Fruit fly (Drosophila melanogaster) whole organism, prepupa: ENCODE measurements around the gene CG7728.
A peak's percentile ranks its signal among the peaks of the same experiment; 100 is the strongest.

ENCODE experiments used
- Blimp-1 ChIP-seq: fragments of 200-800 bp; sonication (Bioruptor generic); optimal IDR thresholded peaks from 3 replicates; lab custom pipeline; 2017; ENCODE audit warnings: missing biosample characterization, missing genetic modification characterization, mild to moderate bottlenecking, moderate library complexity, missing genetic modification reagents
- CG11294 ChIP-seq: fragments of 200-800 bp; sonication (Bioruptor generic); IDR thresholded peaks from 2 replicates; pipeline ENCODE4 v1.3.6; 2022; ENCODE audit warnings: missing biosample characterization, missing genetic modification characterization
- CG11762 ChIP-seq: fragments of 200-800 bp; sonication (Bioruptor generic); optimal IDR thresholded peaks from 3 replicates; lab custom pipeline; 2016; ENCODE audit warnings: missing biosample characterization, missing genetic modification characterization; ENCODE audit not compliant: insufficient read depth
- CG11902 ChIP-seq: fragments of 200-800 bp; sonication (Bioruptor generic); optimal IDR thresholded peaks from 3 replicates; lab custom pipeline; 2016; ENCODE audit warnings: missing biosample characterization, missing genetic modification characterization
- CG16779 ChIP-seq: fragments of 200-800 bp; sonication (Bioruptor generic); optimal IDR thresholded peaks from 3 replicates; lab custom pipeline; 2017; ENCODE audit warnings: missing biosample characterization, mild to moderate bottlenecking, missing genetic modification characterization
- CG3032 ChIP-seq: fragments of 200-800 bp; optimal IDR thresholded peaks from 2 replicates; lab custom pipeline; 2019; ENCODE audit warnings: missing biosample characterization, mild to moderate bottlenecking, missing genetic modification characterization, moderate library complexity
- CG31627 ChIP-seq: fragments of 200-800 bp; sonication (Bioruptor generic); optimal IDR thresholded peaks from 3 replicates; lab custom pipeline; 2016; ENCODE audit warnings: missing biosample characterization, missing genetic modification characterization
- CG32006 ChIP-seq: fragments of 200-800 bp; sonication (Bioruptor generic); optimal IDR thresholded peaks from 3 replicates; lab custom pipeline; 2017; ENCODE audit warnings: missing biosample characterization, mild to moderate bottlenecking, missing genetic modification characterization
- CG34406 ChIP-seq: fragments of 200-800 bp; sonication (Bioruptor generic); optimal IDR thresholded peaks from 3 replicates; lab custom pipeline; 2016; ENCODE audit warnings: missing biosample characterization, missing genetic modification characterization
- CG4318 ChIP-seq: fragments of 200-800 bp; sonication (Bioruptor generic); optimal IDR thresholded peaks from 3 replicates; lab custom pipeline; 2017; ENCODE audit warnings: missing biosample characterization, mild to moderate bottlenecking, missing genetic modification characterization
- CG6163 ChIP-seq: fragments of 200-800 bp; sonication (Bioruptor generic); IDR thresholded peaks from 3 replicates; pipeline ENCODE4 v1.3.6; 2022; ENCODE audit warnings: missing biosample characterization, missing genetic modification characterization
- CG6854 ChIP-seq: fragments of 200-800 bp; sonication (Bioruptor generic); optimal IDR thresholded peaks from 2 replicates; lab custom pipeline; 2017; ENCODE audit warnings: missing biosample characterization, mild to moderate bottlenecking, missing genetic modification characterization
- CG8632 ChIP-seq: fragments of 200-800 bp; sonication (Bioruptor generic); optimal IDR thresholded peaks from 3 replicates; lab custom pipeline; 2016; ENCODE audit warnings: missing biosample characterization, missing genetic modification characterization
- Eip75B ChIP-seq: fragments of 200-800 bp; sonication (Bioruptor generic); optimal IDR thresholded peaks from 3 replicates; lab custom pipeline; 2016; ENCODE audit warnings: missing biosample characterization, missing genetic modification characterization
- Eip78C ChIP-seq: fragments of 200-800 bp; sonication (Bioruptor generic); peaks from one replicate; lab custom pipeline; 2016; ENCODE audit warnings: missing biosample characterization, missing genetic modification characterization
- Eip93F ChIP-seq: fragments of 200-800 bp; sonication (Bioruptor generic); optimal IDR thresholded peaks from 2 replicates; lab custom pipeline; 2016; ENCODE audit warnings: missing biosample characterization, mild to moderate bottlenecking, missing genetic modification characterization
- Gug ChIP-seq: fragments of 200-800 bp; sonication (Bioruptor generic); IDR thresholded peaks from 2 replicates; pipeline ENCODE4 v1.3.6; 2022; ENCODE audit warnings: missing biosample characterization, missing genetic modification characterization
- Hr4 ChIP-seq: fragments of 200-800 bp; sonication (Bioruptor generic); optimal IDR thresholded peaks from 3 replicates; lab custom pipeline; 2016; ENCODE audit warnings: missing biosample characterization, missing genetic modification characterization
- Lpt ChIP-seq: fragments of 200-800 bp; sonication (Bioruptor generic); optimal IDR thresholded peaks from 3 replicates; lab custom pipeline; 2016; ENCODE audit warnings: missing biosample characterization, missing genetic modification characterization
- OdsH ChIP-seq: fragments of 200-800 bp; sonication (Bioruptor generic); optimal IDR thresholded peaks from 3 replicates; lab custom pipeline; 2016; ENCODE audit warnings: missing biosample characterization, missing genetic modification characterization
- Sox102F ChIP-seq: fragments of 200-800 bp; sonication (Bioruptor generic); optimal IDR thresholded peaks from 2 replicates; lab custom pipeline; 2016; ENCODE audit warnings: missing biosample characterization, mild to moderate bottlenecking, missing genetic modification characterization
- Sox14 ChIP-seq: fragments of 200-800 bp; sonication (Bioruptor generic); optimal IDR thresholded peaks from 3 replicates; lab custom pipeline; 2016; ENCODE audit warnings: missing biosample characterization, missing genetic modification characterization
- dac ChIP-seq: fragments of 200-800 bp; sonication (Bioruptor generic); optimal IDR thresholded peaks from 2 replicates; lab custom pipeline; 2017; ENCODE audit warnings: missing biosample characterization, mild to moderate bottlenecking, missing genetic modification characterization
- eg ChIP-seq: fragments of 200-800 bp; sonication (Bioruptor generic); IDR thresholded peaks from 3 replicates; pipeline ENCODE4 v1.3.6; 2022; ENCODE audit warnings: missing biosample characterization, missing genetic modification characterization
- esn ChIP-seq: fragments of 200-800 bp; sonication (Bioruptor generic); optimal IDR thresholded peaks from 2 replicates; lab custom pipeline; 2016; ENCODE audit warnings: missing biosample characterization, mild to moderate bottlenecking, missing genetic modification characterization, moderate library complexity
- fd59A ChIP-seq: fragments of 200-800 bp; sonication (Bioruptor generic); optimal IDR thresholded peaks from 2 replicates; lab custom pipeline; 2017; ENCODE audit warnings: missing biosample characterization, mild to moderate bottlenecking, missing genetic modification characterization, missing genetic modification reagents
- fkh ChIP-seq: fragments of 200-800 bp; sonication (Bioruptor generic); optimal IDR thresholded peaks from 3 replicates; lab custom pipeline; 2017; ENCODE audit warnings: missing biosample characterization, mild to moderate bottlenecking, missing genetic modification characterization, moderate library complexity
- lz ChIP-seq: fragments of 200-800 bp; sonication (Bioruptor generic); optimal IDR thresholded peaks from 3 replicates; lab custom pipeline; 2016; ENCODE audit warnings: missing biosample characterization, missing genetic modification characterization
- net ChIP-seq: fragments of 200-800 bp; sonication (Bioruptor generic); optimal IDR thresholded peaks from 3 replicates; lab custom pipeline; 2016; ENCODE audit warnings: missing biosample characterization, missing genetic modification characterization
- pdm3 ChIP-seq: fragments of 200-800 bp; sonication (Bioruptor generic); optimal IDR thresholded peaks from 3 replicates; lab custom pipeline; 2016; ENCODE audit warnings: missing biosample characterization, missing genetic modification characterization
- topi ChIP-seq: fragments of 200-800 bp; sonication (Bioruptor generic); optimal IDR thresholded peaks from 3 replicates; lab custom pipeline; 2016; ENCODE audit warnings: missing biosample characterization, missing genetic modification characterization

The CG7728 gene

dm6 chr3L:17022756-17023155, 6.4 kb downstream of the CG7728 start, which contains the start of gene CG6652:
Gene CG6652 (minus strand): TSS chr3L:17022856.
- TF ChIP-seq Eip93F (GFP tag; lab: Kevin White, UChicago) (no peak), Eip75B (GFP tag; lab: Kevin White, UChicago) (no peak), Lpt (GFP tag; lab: Kevin White, UChicago) (no peak)

- no peak for TF ChIP-seq Lpt (GFP tag; lab: Kevin White, UChicago)
- no peak for TF ChIP-seq CG32006 (GFP tag; lab: Kevin White, UChicago)
- no peak for TF ChIP-seq eg
Observed at dm6 chr3L:17023641-17024040, 7.3 kb downstream of the CG7728 start, which contains the start of gene a10. Gene a10 (minus strand): TSS chr3L:17023741.

- no peak for TF ChIP-seq CG11762
- no peak for TF ChIP-seq Eip93F (GFP tag; lab: Kevin White, UChicago)
- TF ChIP-seq topi (GFP tag; lab: Kevin White, UChicago), result no peak
- no peak for TF ChIP-seq CG4318
- no peak for TF ChIP-seq dac (GFP tag; lab: Kevin White, UChicago)
- TF ChIP-seq Eip78C (GFP tag; lab: Kevin White, UChicago), result no peak
- TF ChIP-seq OdsH, result no peak
- TF ChIP-seq fd59A (GFP tag; lab: Kevin White, UChicago), result no peak
Observed at dm6 chr3L:17024095-17024639, 7.8 kb downstream of the CG7728 start, which contains the start of gene Fit2. Gene Fit2 (plus strand): TSS chr3L:17024328.

- TF ChIP-seq CG11902 (no peak), Blimp-1 (GFP tag; lab: Kevin White, UChicago) (no peak), CG31627 (GFP tag; lab: Kevin White, UChicago) (no peak), pdm3 (no peak), topi (GFP tag; lab: Kevin White, UChicago) (no peak), Hr4 (GFP tag; lab: Kevin White, UChicago) (no peak), CG34406 (GFP tag; lab: Kevin White, UChicago) (no peak), eg (no peak), lz (GFP tag; lab: Kevin White, UChicago) (no peak), Sox14 (no peak), Eip93F (GFP tag; lab: Kevin White, UChicago) (no peak), net (GFP tag; lab: Kevin White, UChicago) (no peak), Sox102F (no peak), Gug (GFP tag; lab: Robert Waterston, UW) (no peak), CG6854 (GFP tag; lab: Kevin White, UChicago) (no peak), CG32006 (GFP tag; lab: Kevin White, UChicago) (no peak), CG3032 (tag; lab: Kevin White, UChicago) (no peak), CG16779 (tag; lab: Kevin White, UChicago) (no peak)
Observed at dm6 chr3L:17027310-17027709, 11.0 kb downstream of the CG7728 start, which contains the start of gene CG7730. Gene CG7730 (plus strand): TSS chr3L:17027515.

dm6 chr3L:17031971-17032370, 15.6 kb downstream of the CG7728 start, which contains the start of gene Ilp8:
Gene Ilp8 (minus strand): TSS chr3L:17032080.
- no peak for TF ChIP-seq CG8632 (GFP tag; lab: Kevin White, UChicago)
- no peak for TF ChIP-seq Sox102F
- peak; percentile 13 for TF ChIP-seq Blimp-1 (GFP tag; lab: Kevin White, UChicago)
- no peak for TF ChIP-seq Eip75B (GFP tag; lab: Kevin White, UChicago)
- TF ChIP-seq CG6854 (GFP tag; lab: Kevin White, UChicago), result peak; percentile 49
- no peak for TF ChIP-seq dac (GFP tag; lab: Kevin White, UChicago)
- no peak for TF ChIP-seq lz (GFP tag; lab: Kevin White, UChicago)
- TF ChIP-seq fkh (GFP tag; lab: Kevin White, UChicago), result no peak
- no peak for TF ChIP-seq eg

- TF ChIP-seq CG6163 (GFP tag; lab: Robert Waterston, UW) (no peak), esn (GFP tag; lab: Kevin White, UChicago) (no peak), Blimp-1 (GFP tag; lab: Kevin White, UChicago) (peak; percentile 95), dac (GFP tag; lab: Kevin White, UChicago) (no peak), Eip93F (GFP tag; lab: Kevin White, UChicago) (no peak), CG11294 (GFP tag; lab: Robert Waterston, UW) (no peak)
Observed at dm6 chr3L:17033309-17033708, 17.0 kb downstream of the CG7728 start.
